Worm (Caenorhabditis elegans): ENCODE measurements around the gene F10E9.12.
"Not testable (repeated sequence)": the region's sequence is repeated elsewhere in the genome, so short reads cannot be mapped to it uniquely, and the experiment has no call there.

Gene F10E9.12

DNA sequence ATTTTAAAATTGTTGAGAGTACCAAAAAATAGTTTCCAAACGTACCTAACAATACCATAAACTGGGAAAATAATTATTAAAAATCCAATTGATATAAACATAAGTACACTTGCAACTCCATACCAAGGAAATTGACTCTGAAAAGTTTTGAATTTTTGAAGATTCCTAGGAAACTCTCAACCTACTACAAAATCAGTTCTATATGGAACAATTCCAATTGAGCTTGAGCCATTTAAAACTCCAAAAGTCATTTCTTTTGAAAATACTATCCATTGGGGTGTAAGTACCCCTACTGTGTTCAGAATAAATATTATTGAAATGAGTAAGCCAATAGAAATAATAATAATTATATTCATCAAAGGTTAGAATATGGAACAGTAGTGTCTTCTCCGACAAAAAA, 15.0 kb downstream of the F10E9.12 start, which contains the start of gene clc-28:
Gene clc-28, minus strand, starts transcription at position 101 of the 400 bp plus-strand sequence.
- TF ChIP-seq elt-3, mml-1, daf-12 (tag; optimal IDR thresholded peaks at IDR 0.05): not testable (repeated sequence)

DNA sequence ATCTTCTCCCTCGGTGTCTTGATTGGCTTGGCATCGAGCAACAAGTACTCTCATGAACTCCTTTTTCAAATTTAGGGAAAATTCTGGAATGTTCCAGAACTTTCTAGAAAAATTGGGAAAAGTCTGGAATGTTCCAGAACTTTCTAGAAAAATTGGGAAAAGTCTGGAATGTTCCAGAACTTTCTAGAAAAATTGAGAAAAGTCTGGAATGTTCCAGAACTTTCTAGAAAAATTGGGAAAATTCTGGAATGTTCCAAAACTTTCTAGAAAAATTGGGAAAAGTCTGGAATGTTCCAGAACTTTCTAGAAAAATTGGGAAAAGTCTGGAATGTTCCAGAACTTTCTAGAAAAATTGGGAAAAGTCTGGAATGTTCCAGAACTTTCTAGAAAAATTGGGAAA, 19.9 kb downstream of the F10E9.12 start, which contains the start of gene ZC262.7:
Gene ZC262.7, minus strand, starts transcription at position 54 of the 400 bp plus-strand sequence.
- TF ChIP-seq ZK546.5, fkh-2, lin-39 (tag; optimal IDR thresholded peaks at IDR 0.05): not testable (repeated sequence)

DNA sequence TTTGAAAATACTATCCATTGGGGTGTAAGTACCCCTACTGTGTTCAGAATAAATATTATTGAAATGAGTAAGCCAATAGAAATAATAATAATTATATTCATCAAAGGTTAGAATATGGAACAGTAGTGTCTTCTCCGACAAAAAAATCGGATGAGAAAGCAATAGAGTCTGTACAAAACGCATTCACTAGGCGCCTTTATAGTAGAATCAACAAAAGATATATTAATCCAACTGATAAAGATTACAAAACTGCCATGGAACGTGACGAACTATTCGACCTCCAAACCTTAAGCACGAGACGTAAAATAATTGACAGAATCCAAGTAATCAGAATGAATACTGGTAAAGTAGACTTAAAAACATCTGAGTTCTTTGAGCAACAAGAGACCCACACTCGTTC, 23.5 kb downstream of the F10E9.12 start, which contains the start of gene clc-29:
Gene clc-29, minus strand, starts transcription at position 101 of the 400 bp plus-strand sequence.
- TF ChIP-seq unc-62 (GFP tag; optimal IDR thresholded peaks at IDR 0.05); daf-12 (tag; optimal IDR thresholded peaks at IDR 0.05); nfya-1 (tag; optimal IDR thresholded peaks at IDR 0.05; ENCODE audit: insufficient read depth): not testable (repeated sequence)

DNA sequence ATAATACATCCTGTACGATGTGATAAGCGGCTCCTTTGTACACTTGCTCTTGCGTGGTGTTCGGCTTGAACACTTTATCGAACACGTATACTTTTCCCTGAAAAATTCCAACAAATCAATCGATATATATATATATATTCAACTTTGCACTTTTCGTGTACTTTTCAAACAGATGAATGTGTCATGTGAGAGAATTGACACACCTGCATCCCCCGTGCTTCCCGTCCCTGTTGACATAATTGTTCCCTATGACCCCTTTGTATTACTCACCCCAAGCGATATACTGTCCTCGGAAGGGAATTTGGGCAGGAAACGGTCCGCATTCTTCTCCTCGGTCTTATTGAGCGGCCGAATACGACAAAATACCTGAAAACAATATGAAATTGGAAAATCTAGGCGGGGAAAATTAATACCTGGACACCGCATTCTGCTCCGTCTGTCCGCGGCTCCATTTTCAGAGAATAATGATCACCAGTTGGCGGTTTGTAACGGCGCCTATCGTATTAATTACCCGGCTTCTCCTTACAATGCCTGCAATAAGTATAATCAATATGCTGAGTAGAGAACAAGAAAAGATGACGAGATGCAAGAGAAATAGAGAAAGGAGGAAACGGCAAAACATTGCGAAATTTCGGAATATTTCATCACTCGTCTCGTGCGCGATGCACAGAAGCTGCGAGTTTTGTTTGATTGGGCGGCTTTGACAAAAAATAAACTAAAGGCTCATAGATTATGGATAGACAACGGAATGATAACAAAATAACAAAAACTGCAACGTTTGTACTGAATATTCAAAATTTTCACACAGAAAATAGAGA, 30.5 kb downstream of the F10E9.12 start, which contains the start of gene unc-116:
Gene unc-116, minus strand, starts transcription at position 531 of the 818 bp plus-strand sequence.
- TF ChIP-seq jun-1 (tag; optimal IDR thresholded peaks at IDR 0.05) (no peak), nhr-77 (tag; optimal IDR thresholded peaks at IDR 0.05) (no peak), snpc-4 (tag; optimal IDR thresholded peaks at IDR 0.05) (peak; percentile 4), nfya-1 (tag; optimal IDR thresholded peaks at IDR 0.05; ENCODE audit: insufficient read depth) (peak; percentile 88), pha-4 (tag; optimal IDR thresholded peaks at IDR 0.05) (peak; percentile 87), lin-15B (tag; optimal IDR thresholded peaks at IDR 0.05) (peak; percentile 36), lin-39 (tag; optimal IDR thresholded peaks at IDR 0.05) (peak; percentile 39), pqm-1 (tag; optimal IDR thresholded peaks at IDR 0.05) (peak; percentile 18), ceh-28 (tag; optimal IDR thresholded peaks at IDR 0.05) (peak; percentile 52), unc-39 (tag; optimal IDR thresholded peaks at IDR 0.05) (no peak), nhr-23 (tag; optimal IDR thresholded peaks at IDR 0.05) (peak; percentile 62), elt-1 (tag; optimal IDR thresholded peaks at IDR 0.05) (no peak), mdl-1 (tag; optimal IDR thresholded peaks at IDR 0.05) (peak; percentile 36), hmg-11 (tag; optimal IDR thresholded peaks at IDR 0.05) (no peak), elt-2 (tag; optimal IDR thresholded peaks at IDR 0.05) (peak; percentile 8), ama-1 (optimal IDR thresholded peaks at IDR 0.05) (peak; percentile 15), nhr-25 (tag; optimal IDR thresholded peaks at IDR 0.05) (peak; percentile 14)

DNA sequence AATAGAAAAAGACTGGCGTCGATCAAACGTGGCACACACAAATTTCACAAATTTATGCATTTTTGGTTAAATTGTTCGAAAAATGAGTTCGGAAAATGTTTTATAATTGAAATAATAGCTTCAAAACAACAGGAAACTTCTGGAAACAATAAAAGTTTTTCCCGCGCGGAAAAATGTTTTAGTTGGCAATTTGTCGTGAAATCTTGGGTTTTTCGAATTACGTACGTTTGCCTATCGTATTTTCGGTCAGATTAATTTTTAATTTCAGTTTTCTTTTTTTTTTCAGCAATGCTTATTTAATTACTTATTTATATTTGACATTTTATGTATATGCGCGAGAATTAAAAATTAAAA, 31.1 kb downstream of the F10E9.12 start:
- no peak for TF ChIP-seq nhr-237 (tag; optimal IDR thresholded peaks at IDR 0.05)
- no peak for TF ChIP-seq nfya-1 (tag; optimal IDR thresholded peaks at IDR 0.05; ENCODE audit: insufficient read depth)
- TF ChIP-seq skn-1 (tag; optimal IDR thresholded peaks at IDR 0.05), result no peak
- no peak for TF ChIP-seq elt-1 (tag; optimal IDR thresholded peaks at IDR 0.05)
- TF ChIP-seq ceh-9 (tag; optimal IDR thresholded peaks at IDR 0.05), result no peak
- TF ChIP-seq aly-2 (tag; optimal IDR thresholded peaks at IDR 0.05), result no peak
- no peak for TF ChIP-seq elt-3 (tag; optimal IDR thresholded peaks at IDR 0.05)

DNA sequence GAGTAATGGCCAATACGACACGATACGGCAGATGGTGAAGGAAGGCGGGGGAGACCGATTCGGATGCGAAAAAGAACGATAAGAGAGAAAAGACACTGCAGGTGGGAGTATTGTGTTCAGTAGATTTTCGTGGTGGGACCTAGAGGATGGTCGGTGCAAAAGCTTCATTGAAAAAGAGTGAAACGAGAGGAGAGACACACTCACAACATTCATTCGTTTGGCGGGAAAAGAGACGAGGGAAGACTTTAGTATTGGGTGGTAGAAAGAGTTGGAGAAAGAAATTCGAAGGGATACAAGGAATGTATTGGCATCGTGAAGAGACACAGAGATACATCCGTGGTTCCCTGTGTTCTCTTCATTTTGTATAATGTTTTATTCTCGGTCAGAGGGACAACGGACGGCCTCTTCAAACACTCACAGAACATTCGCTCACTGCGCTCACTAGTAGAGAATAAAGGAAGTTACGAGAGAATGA, 32.1 kb downstream of the F10E9.12 start:
- TF ChIP-seq zag-1 (tag; optimal IDR thresholded peaks at IDR 0.05) (no peak), ztf-11 (tag; optimal IDR thresholded peaks at IDR 0.05) (no peak), ceh-82 (tag; optimal IDR thresholded peaks at IDR 0.05) (no peak), fkh-10 (GFP tag; optimal IDR thresholded peaks at IDR 0.05) (peak; percentile 11), sea-2 (GFP tag; optimal IDR thresholded peaks at IDR 0.05) (no peak), nhr-11 (tag; optimal IDR thresholded peaks at IDR 0.05) (peak; percentile 7), elt-3 (tag; optimal IDR thresholded peaks at IDR 0.05) (no peak), ceh-28 (tag; optimal IDR thresholded peaks at IDR 0.05) (peak; percentile 58), unc-62 (GFP tag; optimal IDR thresholded peaks at IDR 0.05) (no peak), snpc-4 (tag; optimal IDR thresholded peaks at IDR 0.05) (peak; percentile 70), ztf-4 (tag; optimal IDR thresholded peaks at IDR 0.05) (no peak), lsy-12 (tag; optimal IDR thresholded peaks at IDR 0.05) (peak; percentile 49), fos-1 (tag; optimal IDR thresholded peaks at IDR 0.05) (no peak), nhr-23 (tag; optimal IDR thresholded peaks at IDR 0.05) (peak; percentile 46), hmg-11 (tag; optimal IDR thresholded peaks at IDR 0.05) (peak; percentile 95), ceh-9 (tag; optimal IDR thresholded peaks at IDR 0.05) (no peak), pha-4 (tag; optimal IDR thresholded peaks at IDR 0.05) (peak; percentile 82), skn-1 (tag; optimal IDR thresholded peaks at IDR 0.05) (no peak), nfya-1 (tag; optimal IDR thresholded peaks at IDR 0.05; ENCODE audit: insufficient read depth) (peak; percentile 87), unc-39 (tag; optimal IDR thresholded peaks at IDR 0.05) (no peak), egl-5 (tag; optimal IDR thresholded peaks at IDR 0.05) (peak; percentile 47), tbx-2 (tag; optimal IDR thresholded peaks at IDR 0.05) (no peak), elt-1 (tag; optimal IDR thresholded peaks at IDR 0.05) (peak; percentile 15), ZK546.5 (tag; optimal IDR thresholded peaks at IDR 0.05) (no peak), nhr-28 (tag; optimal IDR thresholded peaks at IDR 0.05) (no peak), nhr-67 (tag; optimal IDR thresholded peaks at IDR 0.05) (no peak)
